Worm (Caenorhabditis elegans): ENCODE data around the gene str-138.

str-138 gene

DNA sequence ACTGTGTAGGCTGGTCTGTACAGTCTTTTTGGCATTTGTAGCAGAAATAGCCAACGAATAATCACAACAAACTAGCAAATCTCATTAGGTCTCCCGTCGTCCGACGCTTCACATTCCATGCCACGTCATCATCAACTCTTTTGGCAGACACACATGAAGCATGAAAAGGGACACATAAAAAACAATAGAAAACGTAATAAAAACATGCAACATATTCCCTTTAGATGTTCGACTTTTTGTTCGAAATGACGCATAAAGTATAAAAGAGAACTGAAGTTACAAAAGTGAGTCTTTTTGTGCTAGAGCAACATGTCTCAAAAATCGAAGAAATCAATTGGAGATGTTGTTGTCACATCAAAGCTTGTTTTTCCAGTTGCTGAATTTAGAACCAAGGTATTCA lies 6.6 kb upstream of the str-138 start, which contains the start of gene sth-1:
TSS of gene sth-1 (plus strand) at position 301 of the 400 bp plus-strand sequence.
- TF ChIP-seq him-1 (tag; optimal IDR thresholded peaks at IDR 0.05) (no peak), dao-5 (tag; optimal IDR thresholded peaks at IDR 0.05) (no peak), W03F9.2 (tag; optimal IDR thresholded peaks at IDR 0.05) (no peak)

DNA sequence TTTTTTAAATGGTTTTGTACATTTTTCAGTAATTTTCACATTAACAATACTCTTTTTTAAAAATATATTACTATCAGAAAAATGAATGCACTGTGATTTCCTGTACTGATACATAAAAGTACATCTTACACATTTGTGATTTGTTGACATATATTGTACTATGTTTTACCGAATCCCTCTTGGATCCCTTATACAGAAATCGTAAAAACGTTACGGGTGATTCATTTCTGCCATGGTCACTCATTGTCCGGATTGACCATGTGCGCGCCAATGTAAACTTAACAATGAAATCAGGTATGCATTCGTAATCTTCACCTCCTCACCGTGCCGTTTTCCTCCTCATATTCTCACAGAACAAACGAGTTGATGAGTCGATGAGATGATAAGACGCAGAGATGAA lies 4.3 kb upstream of the str-138 start, which contains the start of gene ZC513.2:
TSS of gene ZC513.2 (plus strand) at position 301 of the 400 bp plus-strand sequence.
- TF ChIP-seq W03F9.2 (tag; optimal IDR thresholded peaks at IDR 0.05) (no peak), dao-5 (tag; optimal IDR thresholded peaks at IDR 0.05) (no peak), him-1 (tag; optimal IDR thresholded peaks at IDR 0.05) (no peak)

DNA sequence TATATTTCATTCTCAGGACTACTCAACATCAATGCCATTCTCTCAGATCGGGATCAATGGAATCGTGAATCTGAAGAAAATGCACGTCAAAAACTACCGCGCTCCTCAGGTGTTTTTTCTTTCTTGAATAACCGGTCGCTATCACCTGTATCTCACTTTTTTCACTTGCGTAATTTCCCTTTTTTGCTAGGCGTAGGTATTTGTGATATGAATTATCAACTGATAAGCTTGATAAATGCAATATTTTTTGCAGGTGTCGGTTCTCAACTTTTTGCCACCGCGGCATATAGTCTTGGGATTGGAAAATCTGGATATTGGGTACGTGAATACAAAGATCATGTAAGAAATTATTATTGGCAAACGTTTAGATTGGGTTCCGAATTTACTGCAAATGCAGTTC lies 3.3 kb upstream of the str-138 start:
- no peak for TF ChIP-seq W03F9.2 (tag; optimal IDR thresholded peaks at IDR 0.05)
- no peak for TF ChIP-seq him-1 (tag; optimal IDR thresholded peaks at IDR 0.05)
- no peak for TF ChIP-seq dao-5 (tag; optimal IDR thresholded peaks at IDR 0.05)

DNA sequence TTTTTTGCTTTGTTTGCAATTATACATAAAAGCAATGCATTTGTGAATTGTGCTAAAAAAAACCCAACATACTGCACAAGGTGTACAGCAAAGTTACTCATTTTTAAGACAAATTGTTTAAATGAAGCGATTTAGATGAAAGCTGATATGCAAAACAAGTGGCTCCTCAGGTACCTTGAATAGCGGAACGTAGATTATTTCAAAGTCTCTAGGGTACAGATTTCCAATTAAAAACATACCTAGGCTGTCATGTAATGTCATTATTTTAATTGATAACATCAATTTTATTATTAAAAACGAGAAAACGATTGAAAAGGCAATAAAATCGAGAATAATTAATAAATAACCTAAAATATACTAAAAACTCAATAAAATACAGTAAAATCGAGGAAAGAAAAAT lies 3.6 kb downstream of the str-138 start, which contains the start of gene str-139:
TSS of gene str-139 (minus strand) at position 101 of the 400 bp plus-strand sequence.
- TF ChIP-seq W03F9.2 (tag; optimal IDR thresholded peaks at IDR 0.05) (no peak), him-1 (tag; optimal IDR thresholded peaks at IDR 0.05) (no peak), dao-5 (tag; optimal IDR thresholded peaks at IDR 0.05) (no peak)

DNA sequence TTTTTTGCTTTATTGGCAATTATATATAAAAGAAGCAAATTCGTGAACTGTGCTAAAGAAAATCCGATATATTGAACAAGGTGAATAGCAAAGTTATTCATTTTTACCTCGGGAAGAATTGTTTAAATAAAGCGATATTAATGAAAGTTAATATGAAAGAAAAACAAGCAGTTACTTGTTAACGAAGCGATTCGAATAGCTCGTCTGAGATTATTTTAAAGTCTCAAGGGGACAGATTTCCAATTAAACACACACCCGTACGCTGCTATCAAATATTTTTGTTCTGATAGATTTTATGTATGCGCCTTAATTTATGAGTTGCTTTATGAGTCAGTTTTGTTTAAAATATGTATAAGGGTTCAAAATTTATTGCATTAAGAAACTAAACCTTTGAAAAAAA lies 9.3 kb downstream of the str-138 start, which contains the start of gene str-140:
TSS of gene str-140 (minus strand) at position 101 of the 400 bp plus-strand sequence.
- TF ChIP-seq dao-5 (tag; optimal IDR thresholded peaks at IDR 0.05) (no peak), him-1 (tag; optimal IDR thresholded peaks at IDR 0.05) (no peak), W03F9.2 (tag; optimal IDR thresholded peaks at IDR 0.05) (no peak)

DNA sequence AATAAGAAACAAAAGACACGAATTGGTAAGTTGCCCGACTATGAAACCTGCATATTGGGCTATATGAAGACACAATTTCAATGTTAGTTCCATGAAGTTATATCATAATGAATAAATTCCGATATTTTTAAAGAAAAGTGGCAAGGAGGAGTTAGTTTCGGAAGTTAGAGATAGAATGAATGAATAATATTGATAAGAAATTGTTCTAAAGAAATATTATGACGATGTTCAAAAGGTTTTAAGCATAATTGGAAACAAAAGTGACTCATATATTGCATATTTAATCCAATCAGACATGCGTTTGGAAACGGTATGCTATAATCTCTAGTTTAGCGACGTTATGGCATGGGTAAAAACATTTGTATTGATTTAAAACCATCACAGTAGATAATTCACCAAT lies 11.2 kb downstream of the str-138 start, which contains the start of gene str-143:
TSS of gene str-143 (minus strand) at position 101 of the 400 bp plus-strand sequence.
- no peak for TF ChIP-seq W03F9.2 (tag; optimal IDR thresholded peaks at IDR 0.05)
- no peak for TF ChIP-seq him-1 (tag; optimal IDR thresholded peaks at IDR 0.05)
- TF ChIP-seq dao-5 (tag; optimal IDR thresholded peaks at IDR 0.05), result no peak

DNA sequence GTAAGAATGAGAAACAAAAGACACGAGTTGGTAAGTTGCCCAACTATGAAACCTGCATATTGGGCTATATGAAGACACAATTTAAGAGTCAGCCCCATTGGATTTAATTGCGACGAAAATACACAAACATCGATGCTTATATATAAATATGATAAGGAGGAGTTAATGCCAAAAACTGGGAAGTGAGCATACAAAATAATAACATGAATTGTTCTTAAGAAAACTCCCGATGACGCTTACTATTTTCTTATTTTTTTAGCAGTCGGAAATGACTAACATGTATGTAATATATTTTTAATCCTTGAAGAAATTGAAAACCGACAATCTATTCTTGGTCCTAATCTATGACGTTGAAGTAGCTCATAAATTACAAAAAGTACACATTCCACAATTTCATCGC lies 13.6 kb downstream of the str-138 start, which contains the start of gene str-144:
TSS of gene str-144 (minus strand) at position 101 of the 400 bp plus-strand sequence.
- TF ChIP-seq W03F9.2 (tag; optimal IDR thresholded peaks at IDR 0.05), result no peak
- no peak for TF ChIP-seq him-1 (tag; optimal IDR thresholded peaks at IDR 0.05)
- no peak for TF ChIP-seq dao-5 (tag; optimal IDR thresholded peaks at IDR 0.05)

DNA sequence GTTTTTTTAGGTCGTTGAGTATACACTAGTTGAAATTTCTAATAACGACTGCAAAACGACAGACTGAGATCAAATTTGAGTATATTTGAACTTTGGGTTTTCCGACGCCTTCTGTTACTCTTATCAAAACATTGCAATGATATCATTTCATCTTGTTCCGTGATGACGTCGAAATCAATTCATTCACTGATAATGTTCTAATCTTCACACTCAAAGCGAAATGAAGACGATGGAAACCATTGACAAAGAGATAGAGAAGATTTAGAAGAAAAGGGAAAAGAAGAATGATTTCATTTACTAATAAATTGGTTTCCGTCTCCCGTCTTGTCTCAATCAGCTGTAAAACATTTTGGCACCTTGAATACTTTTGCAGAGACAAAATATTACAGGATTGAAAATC lies 14.7 kb downstream of the str-138 start:
- TF ChIP-seq him-1 (tag; optimal IDR thresholded peaks at IDR 0.05) (no peak), dao-5 (tag; optimal IDR thresholded peaks at IDR 0.05) (no peak), W03F9.2 (tag; optimal IDR thresholded peaks at IDR 0.05) (no peak)

DNA sequence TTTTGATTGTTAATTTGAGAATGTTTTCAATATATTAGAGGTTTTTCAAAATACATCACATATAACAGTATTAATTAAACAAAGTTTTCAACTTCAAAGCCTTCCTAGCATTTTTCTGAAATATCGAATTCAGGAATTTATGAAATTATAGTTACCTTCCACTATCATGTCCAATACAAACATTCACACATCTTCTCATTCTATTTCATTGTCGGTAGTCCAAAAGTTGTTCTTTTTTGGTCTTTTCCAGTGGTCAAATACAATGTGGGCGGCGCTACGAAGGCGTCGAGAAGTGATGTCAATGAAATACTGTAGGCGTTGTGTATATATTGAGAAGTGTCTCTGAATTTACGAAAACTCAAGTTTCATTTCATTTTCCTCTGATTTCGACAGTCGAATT lies 17.3 kb downstream of the str-138 start, which contains the start of gene catp-3:
TSS of gene catp-3 (plus strand) at position 301 of the 400 bp plus-strand sequence.
- TF ChIP-seq him-1 (tag; optimal IDR thresholded peaks at IDR 0.05) (no peak), W03F9.2 (tag; optimal IDR thresholded peaks at IDR 0.05) (no peak), dao-5 (tag; optimal IDR thresholded peaks at IDR 0.05) (no peak)

DNA sequence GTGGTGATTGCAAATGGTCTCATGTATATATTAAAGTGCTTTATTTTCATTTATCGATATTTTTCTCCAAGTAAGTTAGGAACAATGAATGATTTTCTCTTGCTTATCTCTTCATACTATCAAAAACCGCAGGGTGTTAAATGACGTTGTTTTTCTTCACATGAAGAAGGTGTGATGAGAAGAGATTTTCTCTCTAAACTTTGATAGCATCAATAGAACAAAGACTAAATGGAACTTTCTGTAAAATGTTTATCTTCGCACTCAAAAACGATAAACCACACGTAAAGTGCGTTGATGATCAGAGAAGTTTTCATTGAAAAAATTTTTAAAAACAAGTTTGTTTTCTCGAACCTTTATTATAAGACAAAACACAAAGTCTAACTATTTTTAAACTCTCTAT lies 21.4 kb downstream of the str-138 start:
- no peak for TF ChIP-seq him-1 (tag; optimal IDR thresholded peaks at IDR 0.05)
- no peak for TF ChIP-seq dao-5 (tag; optimal IDR thresholded peaks at IDR 0.05)
- TF ChIP-seq W03F9.2 (tag; optimal IDR thresholded peaks at IDR 0.05), result no peak

DNA sequence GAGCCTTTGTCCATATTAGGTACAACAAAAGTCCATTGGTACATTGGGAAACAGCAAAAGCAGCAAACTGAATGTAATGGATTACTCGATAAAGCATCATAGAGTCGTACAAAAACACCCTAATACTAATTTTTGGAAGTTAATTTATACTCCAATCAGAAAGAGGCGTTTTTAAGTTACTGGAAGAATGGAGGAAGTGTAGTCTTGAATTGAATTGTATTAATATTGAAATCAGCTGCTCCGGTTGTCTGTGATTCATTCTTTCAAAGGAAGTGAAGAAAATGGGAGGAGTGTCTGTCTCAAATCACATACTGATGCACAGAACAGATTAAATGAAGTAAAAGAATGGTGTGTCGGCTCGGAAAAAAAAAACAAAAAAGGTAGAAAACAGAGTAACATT lies 23.1 kb downstream of the str-138 start, which contains the start of gene str-131:
TSS of gene str-131 (minus strand) at position 101 of the 400 bp plus-strand sequence.
- no peak for TF ChIP-seq dao-5 (tag; optimal IDR thresholded peaks at IDR 0.05)
- TF ChIP-seq him-1 (tag; optimal IDR thresholded peaks at IDR 0.05), result no peak
- no peak for TF ChIP-seq W03F9.2 (tag; optimal IDR thresholded peaks at IDR 0.05)

DNA sequence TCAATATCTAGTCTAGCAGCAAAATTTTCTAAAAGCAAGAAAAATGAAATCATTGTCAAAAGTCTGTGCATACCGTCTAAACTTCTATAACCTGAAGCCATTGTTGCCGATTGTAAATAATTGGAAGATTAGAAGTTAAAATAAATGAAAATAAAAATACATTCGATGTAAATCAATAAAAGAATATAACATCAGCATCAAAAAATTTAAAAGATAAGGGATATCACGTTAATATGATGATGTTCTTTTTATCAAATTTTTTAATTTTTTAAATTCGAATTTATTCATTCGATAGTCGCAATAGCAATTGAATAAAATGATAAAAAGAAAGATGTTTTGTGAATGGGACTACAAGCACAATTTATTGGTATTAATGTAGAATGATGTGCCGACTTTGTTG lies 26.7 kb downstream of the str-138 start, which contains the start of gene C09H5.7:
TSS of gene C09H5.7 (minus strand) at position 101 of the 400 bp plus-strand sequence.
- TF ChIP-seq dao-5 (tag; optimal IDR thresholded peaks at IDR 0.05) (no peak), W03F9.2 (tag; optimal IDR thresholded peaks at IDR 0.05) (no peak), him-1 (tag; optimal IDR thresholded peaks at IDR 0.05) (no peak)

DNA sequence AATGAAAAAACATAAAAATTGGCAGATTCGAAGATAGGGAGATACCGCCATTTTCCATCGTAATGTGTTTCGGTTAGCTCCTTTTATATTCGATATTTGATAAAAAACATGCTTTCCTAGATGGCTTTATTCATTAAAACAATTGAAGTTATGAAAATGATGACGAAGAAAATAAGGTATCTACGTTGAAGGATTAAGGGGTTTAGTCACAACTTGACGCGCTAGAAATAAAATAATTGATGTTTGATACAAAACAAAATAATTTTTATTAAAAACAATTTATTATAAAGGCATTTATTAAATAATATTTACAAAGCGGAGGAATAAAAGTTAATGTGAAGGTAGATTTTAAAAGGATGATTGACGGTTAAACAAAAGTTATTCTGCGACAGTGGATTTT lies 32.1 kb downstream of the str-138 start, which contains the start of gene str-130:
TSS of gene str-130 (minus strand) at position 101 of the 400 bp plus-strand sequence.
- no peak for TF ChIP-seq W03F9.2 (tag; optimal IDR thresholded peaks at IDR 0.05)

DNA sequence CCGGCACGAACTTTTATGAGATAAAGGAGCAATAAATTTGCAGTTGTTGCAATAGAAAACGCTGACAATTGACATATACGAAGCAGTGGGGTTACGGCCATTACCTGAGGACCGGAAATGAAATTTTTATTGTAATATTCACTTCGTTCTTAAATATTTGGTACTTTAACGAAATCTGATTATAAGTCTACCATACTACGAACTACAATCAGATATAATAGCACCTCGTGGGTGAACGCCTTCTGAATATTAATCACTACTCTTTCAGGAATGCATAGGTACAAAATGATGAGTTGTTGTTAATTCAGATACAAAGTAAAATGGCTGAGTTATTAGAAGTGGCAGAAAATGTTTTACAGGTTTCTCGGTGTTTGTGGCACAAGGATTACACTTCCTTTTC lies 33.9 kb downstream of the str-138 start, which contains the start of gene str-129:
TSS of gene str-129 (minus strand) at position 101 of the 400 bp plus-strand sequence.
- TF ChIP-seq W03F9.2 (tag; optimal IDR thresholded peaks at IDR 0.05) (no peak), him-1 (tag; optimal IDR thresholded peaks at IDR 0.05) (no peak), dao-5 (tag; optimal IDR thresholded peaks at IDR 0.05) (no peak)

DNA sequence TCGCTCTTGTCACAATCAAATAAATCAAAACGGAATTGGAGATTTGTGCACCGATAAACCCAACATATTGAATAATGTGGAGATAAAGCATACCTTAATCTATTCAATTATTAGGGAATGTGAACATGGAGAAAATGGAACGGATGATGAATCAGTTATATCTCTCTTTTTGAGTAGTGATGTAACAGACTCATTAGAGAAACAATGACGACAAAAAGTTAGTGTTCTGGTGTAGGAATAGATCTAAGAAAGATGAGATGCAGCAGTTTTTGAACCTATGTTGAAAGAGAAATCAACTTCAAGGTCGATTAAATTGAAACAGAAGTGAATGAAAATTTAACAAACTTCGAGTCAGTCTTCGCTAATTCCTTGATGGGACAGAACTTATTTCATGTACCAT lies 36.9 kb downstream of the str-138 start, which contains the start of gene str-146:
TSS of gene str-146 (minus strand) at position 101 of the 400 bp plus-strand sequence.
- TF ChIP-seq him-1 (tag; optimal IDR thresholded peaks at IDR 0.05) (no peak), dao-5 (tag; optimal IDR thresholded peaks at IDR 0.05) (no peak), W03F9.2 (tag; optimal IDR thresholded peaks at IDR 0.05) (no peak)
